Worm (Caenorhabditis elegans) whole organism, L3 larva: Measurements from ENCODE around the gene Y69A2AR.31.

Experiments used
- R02D3.7 ChIP-seq: fragments of 150-350 bp; optimal IDR thresholded peaks from 2 replicates; lab custom pipeline; 2014; ENCODE audit warnings: missing biosample characterization, missing genetic modification characterization
- ZK546.5 ChIP-seq: sonication (generic microtip); optimal IDR thresholded peaks from 2 replicates; lab custom pipeline; 2017; ENCODE audit warnings: missing biosample characterization, missing genetic modification characterization
- ama-1 ChIP-seq: fragments of 150-350 bp; optimal IDR thresholded peaks from 2 replicates; lab custom pipeline; 2018
- ceh-16 ChIP-seq: sonication (generic microtip); optimal IDR thresholded peaks from 2 replicates; lab custom pipeline; 2017; ENCODE audit warnings: missing biosample characterization, missing genetic modification characterization
- ceh-28 ChIP-seq: fragments of 150-350 bp; optimal IDR thresholded peaks from 2 replicates; lab custom pipeline; 2014; ENCODE audit warnings: missing biosample characterization, missing genetic modification reagents, missing genetic modification characterization
- ceh-82 ChIP-seq: fragments of 150-350 bp; optimal IDR thresholded peaks from 2 replicates; lab custom pipeline; 2014; ENCODE audit warnings: missing biosample characterization, missing genetic modification characterization
- ceh-9 ChIP-seq: sonication (generic microtip); optimal IDR thresholded peaks from 2 replicates; lab custom pipeline; 2018; ENCODE audit warnings: missing biosample characterization, missing genetic modification characterization
- daf-12 ChIP-seq: fragments of 150-350 bp; optimal IDR thresholded peaks from 2 replicates; lab custom pipeline; 2014; ENCODE audit warnings: missing biosample characterization, missing genetic modification reagents, missing genetic modification characterization
- egl-27 ChIP-seq: sonication (generic microtip); optimal IDR thresholded peaks from 4 replicates; lab custom pipeline; 2017; ENCODE audit warnings: missing biosample characterization, missing genetic modification reagents, missing genetic modification characterization
- egl-5 ChIP-seq: fragments of 150-350 bp; optimal IDR thresholded peaks from 2 replicates; lab custom pipeline; 2017; ENCODE audit warnings: missing biosample characterization, missing genetic modification reagents, missing genetic modification characterization, inconsistent platforms
- elt-2 ChIP-seq: sonication (generic microtip); optimal IDR thresholded peaks from 2 replicates; lab custom pipeline; 2016; ENCODE audit warnings: missing genetic modification reagents, mild to moderate bottlenecking, missing genetic modification characterization, missing compliant biosample characterization
- eor-1 ChIP-seq, 2 experiments: fragments of 150-350 bp; optimal IDR thresholded peaks; 2 replicates each; lab custom pipeline; 2014 to 2018; ENCODE audit warnings: missing biosample characterization in 2 of 2, missing genetic modification characterization in 2 of 2
- fkh-10 ChIP-seq: sonication (generic microtip); optimal IDR thresholded peaks from 2 replicates; lab custom pipeline; 2017; ENCODE audit warnings: missing biosample characterization, missing genetic modification reagents, missing genetic modification characterization
- fkh-2 ChIP-seq: fragments of 150-350 bp; optimal IDR thresholded peaks from 2 replicates; lab custom pipeline; 2014; ENCODE audit warnings: missing biosample characterization, missing genetic modification reagents, missing genetic modification characterization
- fos-1 ChIP-seq: fragments of 150-350 bp; optimal IDR thresholded peaks from 2 replicates; lab custom pipeline; 2014; ENCODE audit warnings: missing biosample characterization, missing genetic modification characterization
- hmg-11 ChIP-seq: sonication (generic microtip); optimal IDR thresholded peaks from 2 replicates; lab custom pipeline; 2016; ENCODE audit warnings: missing genetic modification characterization, missing compliant biosample characterization
- jun-1 ChIP-seq: fragments of 150-350 bp; optimal IDR thresholded peaks from 2 replicates; lab custom pipeline; 2014; ENCODE audit warnings: missing biosample characterization, missing genetic modification reagents, missing genetic modification characterization
- lin-15B ChIP-seq: fragments of 150-350 bp; optimal IDR thresholded peaks from 2 replicates; lab custom pipeline; 2014; ENCODE audit warnings: missing biosample characterization, missing genetic modification characterization
- lin-39 ChIP-seq: fragments of 150-350 bp; optimal IDR thresholded peaks from 2 replicates; lab custom pipeline; 2018; ENCODE audit warnings: missing biosample characterization, missing genetic modification reagents, missing genetic modification characterization
- lsy-12 ChIP-seq: sonication (generic microtip); optimal IDR thresholded peaks from 2 replicates; lab custom pipeline; 2016; ENCODE audit warnings: mild to moderate bottlenecking, missing genetic modification characterization, missing compliant biosample characterization
- mml-1 ChIP-seq: fragments of 150-350 bp; sonication (generic microtip); optimal IDR thresholded peaks from 3 replicates; lab custom pipeline; 2014; ENCODE audit warnings: missing biosample characterization, missing genetic modification characterization
- nfya-1 ChIP-seq: sonication (generic microtip); optimal IDR thresholded peaks from 2 replicates; lab custom pipeline; 2017; ENCODE audit warnings: missing genetic modification characterization, mild to moderate bottlenecking, missing compliant biosample characterization, antibody characterized with exemption, moderate library complexity; ENCODE audit not compliant: insufficient read depth
- nhr-11 ChIP-seq: fragments of 150-350 bp; optimal IDR thresholded peaks from 2 replicates; lab custom pipeline; 2014; ENCODE audit warnings: missing biosample characterization, missing genetic modification characterization
- nhr-23 ChIP-seq: fragments of 150-350 bp; optimal IDR thresholded peaks from 2 replicates; lab custom pipeline; 2014; ENCODE audit warnings: missing biosample characterization, missing genetic modification reagents, missing genetic modification characterization
- nhr-237 ChIP-seq: fragments of 150-350 bp; optimal IDR thresholded peaks from 2 replicates; lab custom pipeline; 2014; ENCODE audit warnings: missing biosample characterization, missing genetic modification characterization
- nhr-25 ChIP-seq: sonication (generic microtip); optimal IDR thresholded peaks from 2 replicates; lab custom pipeline; 2017; ENCODE audit warnings: missing biosample characterization, missing genetic modification characterization
- nhr-43 ChIP-seq: sonication (generic microtip); optimal IDR thresholded peaks from 2 replicates; lab custom pipeline; 2016; ENCODE audit warnings: mild to moderate bottlenecking, missing genetic modification characterization, missing compliant biosample characterization; ENCODE audit not compliant: poor library complexity, severe bottlenecking
- nhr-67 ChIP-seq: fragments of 150-350 bp; optimal IDR thresholded peaks from 2 replicates; lab custom pipeline; 2014; ENCODE audit warnings: missing biosample characterization, missing genetic modification characterization
- nhr-76 ChIP-seq: fragments of 150-350 bp; sonication (generic microtip); optimal IDR thresholded peaks from 5 replicates; lab custom pipeline; 2014; ENCODE audit warnings: missing biosample characterization, missing genetic modification characterization
- nhr-77 ChIP-seq: fragments of 150-350 bp; optimal IDR thresholded peaks from 2 replicates; lab custom pipeline; 2014; ENCODE audit warnings: missing biosample characterization, missing genetic modification characterization
- pha-4 ChIP-seq: fragments of 150-350 bp; optimal IDR thresholded peaks from 2 replicates; lab custom pipeline; 2014; ENCODE audit warnings: missing biosample characterization, missing genetic modification reagents, missing genetic modification characterization
- pqm-1 ChIP-seq: fragments of 150-350 bp; optimal IDR thresholded peaks from 2 replicates; lab custom pipeline; 2017; ENCODE audit warnings: missing biosample characterization, missing genetic modification characterization, inconsistent platforms
- sea-2 ChIP-seq: fragments of 150-350 bp; sonication (generic microtip); optimal IDR thresholded peaks from 4 replicates; lab custom pipeline; 2014; ENCODE audit warnings: missing biosample characterization, missing genetic modification reagents, missing genetic modification characterization
- skn-1 ChIP-seq: fragments of 150-350 bp; optimal IDR thresholded peaks from 2 replicates; lab custom pipeline; 2014; ENCODE audit warnings: missing biosample characterization, missing genetic modification characterization
- snpc-4 ChIP-seq: fragments of 150-350 bp; optimal IDR thresholded peaks from 2 replicates; lab custom pipeline; 2014; ENCODE audit warnings: missing biosample characterization, missing genetic modification characterization
- tbx-2 ChIP-seq: sonication (generic microtip); optimal IDR thresholded peaks from 2 replicates; lab custom pipeline; 2016; ENCODE audit warnings: mild to moderate bottlenecking, missing genetic modification characterization, missing compliant biosample characterization
- unc-39 ChIP-seq: sonication (generic microtip); optimal IDR thresholded peaks from 4 replicates; lab custom pipeline; 2017; ENCODE audit warnings: missing biosample characterization, missing genetic modification characterization
- unc-62 ChIP-seq: fragments of 150-350 bp; sonication (generic microtip); optimal IDR thresholded peaks from 4 replicates; lab custom pipeline; 2014; ENCODE audit warnings: missing biosample characterization, missing genetic modification reagents, missing genetic modification characterization
- zag-1 ChIP-seq: fragments of 150-350 bp; optimal IDR thresholded peaks from 2 replicates; lab custom pipeline; 2014; ENCODE audit warnings: missing biosample characterization, missing genetic modification characterization
- ztf-11 ChIP-seq: fragments of 150-350 bp; optimal IDR thresholded peaks from 2 replicates; lab custom pipeline; 2014; ENCODE audit warnings: missing biosample characterization, missing genetic modification characterization

Gene Y69A2AR.31

ce11 chrIV:2663953-2664900 is at the start of gene Y69A2AR.31:
Gene Y69A2AR.31, minus strand, starts transcription at chrIV:2664003.
- TF ChIP-seq egl-5 (tag; lab: Kevin White, UChicago) (no peak), ztf-11 (tag; lab: Kevin White, UChicago) (no peak), ceh-28 (tag; lab: Kevin White, UChicago) (no peak), nfya-1 (tag; lab: Kevin White, UChicago) (peak; percentile 42), R02D3.7 (tag; lab: Kevin White, UChicago) (no peak), tbx-2 (no peak), nhr-237 (tag; lab: Kevin White, UChicago) (no peak), sea-2 (GFP tag; lab: Kevin White, UChicago) (no peak), eor-1 (tag; optimal IDR thresholded peaks at IDR 0.05; lab: Kevin White, UChicago) (no peak), unc-39 (no peak), unc-62 (no peak), lin-39 (tag; lab: Kevin White, UChicago) (peak; percentile 18), nhr-11 (tag; lab: Kevin White, UChicago) (no peak), pha-4 (tag; lab: Kevin White, UChicago) (no peak), ceh-82 (tag; lab: Kevin White, UChicago) (no peak), hmg-11 (tag; lab: Kevin White, UChicago) (no peak), daf-12 (tag; lab: Kevin White, UChicago) (no peak), nhr-43 (tag; lab: Kevin White, UChicago) (no peak), fos-1 (tag; lab: Kevin White, UChicago) (no peak), nhr-76 (tag; lab: Kevin White, UChicago) (no peak), nhr-25 (tag; lab: Kevin White, UChicago) (no peak), lin-15B (tag; lab: Kevin White, UChicago) (peak; percentile 33), nhr-23 (tag; lab: Kevin White, UChicago) (no peak), fkh-10 (GFP tag; lab: Kevin White, UChicago) (peak; percentile 6), lsy-12 (tag; lab: Kevin White, UChicago) (no peak), fkh-2 (tag; lab: Kevin White, UChicago) (no peak), ZK546.5 (tag; lab: Kevin White, UChicago) (no peak), ama-1 (lab: Kevin White, UChicago) (no peak), nhr-67 (tag; lab: Kevin White, UChicago) (no peak), skn-1 (tag; lab: Kevin White, UChicago) (no peak), egl-27 (no peak), nhr-77 (tag; lab: Kevin White, UChicago) (no peak), zag-1 (tag; lab: Kevin White, UChicago) (no peak), jun-1 (no peak)
- TF ChIP-seq, all 47 proteins: peak for 4

- no peak for TF ChIP-seq snpc-4 (tag; lab: Kevin White, UChicago)
- TF ChIP-seq sea-2 (GFP tag; lab: Kevin White, UChicago), result no peak
- TF ChIP-seq jun-1, result no peak
- TF ChIP-seq pha-4 (tag; lab: Kevin White, UChicago), result no peak
- TF ChIP-seq mml-1 (tag; lab: Kevin White, UChicago), result no peak
- no peak for TF ChIP-seq R02D3.7 (tag; lab: Kevin White, UChicago)
- TF ChIP-seq ZK546.5 (tag; lab: Kevin White, UChicago), result no peak
- TF ChIP-seq nhr-43 (tag; lab: Kevin White, UChicago), result no peak
- TF ChIP-seq nhr-77 (tag; lab: Kevin White, UChicago), result no peak
These were observed 49.1 kb upstream of the Y69A2AR.31 start, which contains the start of gene Y94H6A.12 for ce11 chrIV:2712935-2713334. Gene Y94H6A.12, minus strand, starts transcription at chrIV:2713035.

ce11 chrIV:2711122-2711669 is 47.4 kb upstream of the Y69A2AR.31 start:
- TF ChIP-seq pha-4 (tag; lab: Kevin White, UChicago) (peak; percentile 31), R02D3.7 (tag; lab: Kevin White, UChicago) (no peak), skn-1 (tag; lab: Kevin White, UChicago) (peak; percentile 34), nhr-23 (tag; lab: Kevin White, UChicago) (no peak), tbx-2 (no peak), ceh-16 (tag; lab: Kevin White, UChicago) (no peak), ZK546.5 (tag; lab: Kevin White, UChicago) (no peak), nhr-76 (tag; lab: Kevin White, UChicago) (no peak), pqm-1 (tag; lab: Kevin White, UChicago) (peak; percentile 60), lin-15B (tag; lab: Kevin White, UChicago) (peak; percentile 18), nfya-1 (tag; lab: Kevin White, UChicago) (peak; percentile 0), ama-1 (lab: Kevin White, UChicago) (no peak), fkh-10 (GFP tag; lab: Kevin White, UChicago) (no peak), elt-2 (tag; lab: Kevin White, UChicago) (peak; percentile 60), ceh-9 (tag; lab: Kevin White, UChicago) (no peak)
- TF ChIP-seq, all 47 proteins: peak for 6
